Fruit fly (Drosophila melanogaster) whole organism, embryonic: ENCODE results near the gene CG11085.

Experiments used
- ATbp ChIP-seq: fragments of 200-800 bp; sonication (Bioruptor generic); optimal IDR thresholded peaks from 2 replicates; lab custom pipeline; 2017; ENCODE audit warnings: missing biosample characterization, mild to moderate bottlenecking, missing genetic modification characterization, missing genetic modification reagents
- Atf6 ChIP-seq: fragments of 200-800 bp; sonication (Bioruptor generic); IDR thresholded peaks from 2 replicates; pipeline ENCODE4 v1.3.6; 2022; ENCODE audit warnings: missing biosample characterization, missing genetic modification characterization
- CG11456 ChIP-seq: fragments of 200-800 bp; sonication (Bioruptor generic); IDR thresholded peaks from 3 replicates; pipeline ENCODE4 v1.3.6; 2022; ENCODE audit warnings: missing biosample characterization, missing genetic modification characterization
- CG11504 ChIP-seq: fragments of 200-800 bp; sonication (Bioruptor generic); optimal IDR thresholded peaks from 3 replicates; lab custom pipeline; 2019; ENCODE audit warnings: missing biosample characterization, mild to moderate bottlenecking, missing genetic modification characterization, moderate library complexity
- CG11560 ChIP-seq: fragments of 200-800 bp; sonication (Bioruptor generic); IDR thresholded peaks from 3 replicates; pipeline ENCODE4 v1.3.6; 2022; ENCODE audit warnings: missing biosample characterization, missing genetic modification characterization
- CG12769 ChIP-seq: fragments of 200-800 bp; sonication (Bioruptor generic); optimal IDR thresholded peaks from 2 replicates; lab custom pipeline; 2019; ENCODE audit warnings: missing biosample characterization, mild to moderate bottlenecking, missing genetic modification characterization, moderate library complexity
- CG13624 ChIP-seq: fragments of 200-800 bp; sonication (Bioruptor generic); optimal IDR thresholded peaks from 2 replicates; lab custom pipeline; 2016; ENCODE audit warnings: missing biosample characterization, missing genetic modification characterization
- CG15696 ChIP-seq: fragments of 200-800 bp; sonication (Bioruptor generic); optimal IDR thresholded peaks from 2 replicates; lab custom pipeline; 2019; ENCODE audit warnings: missing biosample characterization, mild to moderate bottlenecking, missing genetic modification characterization, moderate library complexity
- CG16779 ChIP-seq: fragments of 200-800 bp; sonication (Bioruptor generic); IDR thresholded peaks from 2 replicates; pipeline ENCODE4 v1.3.6; 2022; ENCODE audit warnings: missing biosample characterization, missing genetic modification characterization
- CG17361 ChIP-seq: fragments of 200-800 bp; sonication (Bioruptor generic); IDR thresholded peaks from 3 replicates; pipeline ENCODE4 v1.3.6; 2022; ENCODE audit warnings: missing biosample characterization, missing genetic modification characterization
- CG17568 ChIP-seq: fragments of 200-800 bp; sonication (Bioruptor generic); optimal IDR thresholded peaks from 2 replicates; lab custom pipeline; 2018; ENCODE audit warnings: missing biosample characterization, mild to moderate bottlenecking, missing genetic modification characterization, moderate library complexity
- CG17612 ChIP-seq: fragments of 200-800 bp; sonication (Bioruptor generic); IDR thresholded peaks from 2 replicates; pipeline ENCODE4 v1.3.6; 2022; ENCODE audit warnings: missing biosample characterization, missing genetic modification characterization
- CG17829 ChIP-seq: fragments of 200-800 bp; optimal IDR thresholded peaks from 2 replicates; lab custom pipeline; 2019; ENCODE audit warnings: missing biosample characterization, mild to moderate bottlenecking, missing genetic modification characterization, moderate library complexity
- CG32767 ChIP-seq: fragments of 200-800 bp; sonication (Bioruptor generic); IDR thresholded peaks from 2 replicates; pipeline ENCODE4 v1.3.6; 2022; ENCODE audit warnings: missing biosample characterization, missing genetic modification characterization
- CG34224 ChIP-seq: fragments of 200-800 bp; sonication (Bioruptor generic); IDR thresholded peaks from 3 replicates; pipeline ENCODE4 v1.3.6; 2022; ENCODE audit warnings: missing biosample characterization, missing genetic modification characterization; ENCODE audit not compliant: partially characterized antibody
- CG43689 ChIP-seq: fragments of 200-800 bp; sonication (Bioruptor generic); IDR thresholded peaks from 2 replicates; pipeline ENCODE4 v1.3.6; 2022; ENCODE audit warnings: missing biosample characterization, missing genetic modification characterization
- CG5953 ChIP-seq: fragments of 200-800 bp; sonication (Bioruptor generic); IDR thresholded peaks from 2 replicates; pipeline ENCODE4 v1.3.6; 2022; ENCODE audit warnings: missing biosample characterization, missing genetic modification characterization
- CG6272 ChIP-seq: fragments of 200-800 bp; sonication (Bioruptor generic); IDR thresholded peaks from 2 replicates; pipeline ENCODE4 v1.3.6; 2022; ENCODE audit warnings: missing biosample characterization, missing genetic modification characterization
- CG6683 ChIP-seq: fragments of 200-800 bp; sonication (Bioruptor generic); optimal IDR thresholded peaks from 2 replicates; lab custom pipeline; 2017; ENCODE audit warnings: missing biosample characterization, mild to moderate bottlenecking, missing genetic modification characterization, missing genetic modification reagents
- CG9609 ChIP-seq: fragments of 200-800 bp; sonication (Bioruptor generic); optimal IDR thresholded peaks from 3 replicates; lab custom pipeline; 2016; ENCODE audit warnings: missing biosample characterization, missing genetic modification characterization
- CG9932 ChIP-seq: fragments of 200-800 bp; sonication (Bioruptor generic); IDR thresholded peaks from 2 replicates; pipeline ENCODE4 v1.3.6; 2022; ENCODE audit warnings: missing biosample characterization, missing genetic modification characterization
- Camta ChIP-seq: fragments of 200-800 bp; sonication (Bioruptor generic); optimal IDR thresholded peaks from 2 replicates; lab custom pipeline; 2016; ENCODE audit warnings: missing biosample characterization, missing genetic modification characterization
- Fer3 ChIP-seq: fragments of 200-800 bp; sonication (Bioruptor generic); optimal IDR thresholded peaks from 2 replicates; lab custom pipeline; 2018; ENCODE audit warnings: missing biosample characterization, mild to moderate bottlenecking, missing genetic modification characterization, moderate library complexity
- HmgD ChIP-seq: fragments of 200-800 bp; sonication (Bioruptor generic); optimal IDR thresholded peaks from 3 replicates; lab custom pipeline; 2016; ENCODE audit warnings: missing biosample characterization, missing genetic modification characterization
- Hr39 ChIP-seq: fragments of >200 bp; optimal IDR thresholded peaks from 2 replicates; lab custom pipeline; 2017
- Hr51 ChIP-seq, 2 experiments: fragments of 200-800 bp; sonication (Bioruptor generic); optimal IDR thresholded peaks; 2 replicates in 1 of 2; 3 replicates in 1 of 2; lab custom pipeline; 2016 to 2018; ENCODE audit warnings: missing biosample characterization in 2 of 2, missing genetic modification characterization in 2 of 2, mild to moderate bottlenecking in 1 of 2, moderate library complexity in 1 of 2
- NK7.1 ChIP-seq: fragments of 200-800 bp; sonication (Bioruptor generic); optimal IDR thresholded peaks from 3 replicates; lab custom pipeline; 2016; ENCODE audit warnings: missing biosample characterization, missing genetic modification characterization
- Nf-YC ChIP-seq: fragments of 200-800 bp; optimal IDR thresholded peaks from 3 replicates; lab custom pipeline; 2019; ENCODE audit warnings: missing biosample characterization, mild to moderate bottlenecking, missing genetic modification characterization, moderate library complexity
- Six4 ChIP-seq: fragments of 200-800 bp; sonication (Bioruptor generic); optimal IDR thresholded peaks from 2 replicates; lab custom pipeline; 2016; ENCODE audit warnings: missing biosample characterization, missing genetic modification characterization
- cato ChIP-seq: fragments of 200-800 bp; sonication (Bioruptor generic); optimal IDR thresholded peaks from 2 replicates; lab custom pipeline; 2016; ENCODE audit warnings: missing biosample characterization, missing genetic modification characterization, borderline replicate concordance
- chinmo ChIP-seq: fragments of 200-800 bp; sonication (Bioruptor generic); IDR thresholded peaks from 4 replicates; pipeline ENCODE4 v1.3.6; 2022; ENCODE audit warnings: missing biosample characterization, missing genetic modification characterization; ENCODE audit not compliant: partially characterized antibody
- crc ChIP-seq: fragments of 200-800 bp; sonication (Bioruptor generic); optimal IDR thresholded peaks from 2 replicates; lab custom pipeline; 2016; ENCODE audit warnings: missing biosample characterization, missing genetic modification characterization
- dati ChIP-seq: fragments of 200-800 bp; sonication (Bioruptor generic); IDR thresholded peaks from 2 replicates; pipeline ENCODE4 v1.3.6; 2022; ENCODE audit warnings: missing biosample characterization, missing genetic modification characterization
- dmrt99B ChIP-seq: fragments of 200-800 bp; sonication (Bioruptor generic); optimal IDR thresholded peaks from 2 replicates; lab custom pipeline; 2018; ENCODE audit warnings: missing biosample characterization, mild to moderate bottlenecking, missing genetic modification characterization, moderate library complexity
- ewg ChIP-seq: fragments of 200-800 bp; sonication (Bioruptor generic); optimal IDR thresholded peaks from 3 replicates; lab custom pipeline; 2017; ENCODE audit warnings: mild to moderate bottlenecking, missing biosample characterization, missing genetic modification reagents, missing genetic modification characterization
- gfzf ChIP-seq: fragments of 200-800 bp; sonication (Bioruptor generic); optimal IDR thresholded peaks from 2 replicates; lab custom pipeline; 2016; ENCODE audit warnings: missing biosample characterization, mild to moderate bottlenecking, missing genetic modification characterization, moderate library complexity
- grn ChIP-seq: fragments of 200-800 bp; sonication (Bioruptor generic); optimal IDR thresholded peaks from 3 replicates; lab custom pipeline; 2017; ENCODE audit warnings: missing biosample characterization, missing genetic modification characterization
- gt ChIP-seq: fragments of 200-800 bp; sonication (Bioruptor generic); IDR thresholded peaks from 2 replicates; pipeline ENCODE4 v1.3.6; 2022; ENCODE audit warnings: missing biosample characterization, missing genetic modification characterization
- hbn ChIP-seq: fragments of 200-800 bp; sonication (Bioruptor generic); IDR thresholded peaks from 2 replicates; pipeline ENCODE4 v1.3.6; 2022; ENCODE audit warnings: missing biosample characterization, missing genetic modification characterization; ENCODE audit not compliant: partially characterized antibody
- nom ChIP-seq: fragments of 200-800 bp; sonication (Bioruptor generic); optimal IDR thresholded peaks from 2 replicates; lab custom pipeline; 2017; ENCODE audit warnings: missing biosample characterization, missing genetic modification characterization, mild to moderate bottlenecking, moderate library complexity, missing genetic modification reagents
- prd ChIP-seq, 3 experiments: fragments of >200 bp in 2 of 3; fragments of 200-800 bp in 1 of 3; sonication (Bioruptor generic) in 1 of 3; optimal IDR thresholded peaks in 2 of 3; IDR thresholded peaks in 1 of 3; 2 replicates in 2 of 3; 3 replicates in 1 of 3; pipeline versions ENCODE4 v1.3.6 to Lab custom; 2017 to 2022; ENCODE audit warnings: missing biosample characterization in 1 of 3, missing genetic modification characterization in 1 of 3
- psq ChIP-seq: fragments of 200-800 bp; sonication (Bioruptor generic); optimal IDR thresholded peaks from 2 replicates; lab custom pipeline; 2017; ENCODE audit warnings: missing biosample characterization, missing genetic modification characterization
- rib ChIP-seq: fragments of 200-800 bp; sonication (Bioruptor generic); IDR thresholded peaks from 2 replicates; pipeline ENCODE4 v1.3.6; 2022; ENCODE audit warnings: missing biosample characterization, missing genetic modification characterization
- run ChIP-seq: fragments of 200-800 bp; sonication (Bioruptor generic); optimal IDR thresholded peaks from 3 replicates; lab custom pipeline; 2018; ENCODE audit warnings: missing biosample characterization, mild to moderate bottlenecking, missing genetic modification characterization
- seq ChIP-seq: fragments of 200-800 bp; sonication (Bioruptor generic); IDR thresholded peaks from 2 replicates; pipeline ENCODE4 v1.3.6; 2022; ENCODE audit warnings: missing biosample characterization, missing genetic modification characterization
- sima ChIP-seq: fragments of 200-800 bp; sonication (Bioruptor generic); optimal IDR thresholded peaks from 2 replicates; lab custom pipeline; 2016; ENCODE audit warnings: missing biosample characterization, missing genetic modification characterization
- sob ChIP-seq: fragments of 200-800 bp; sonication (Bioruptor generic); IDR thresholded peaks from 2 replicates; pipeline ENCODE4 v1.3.6; 2022; ENCODE audit warnings: missing biosample characterization, missing genetic modification characterization
- sr ChIP-seq: fragments of 200-800 bp; sonication (Bioruptor generic); IDR thresholded peaks from 3 replicates; pipeline ENCODE4 v1.3.6; 2022; ENCODE audit warnings: missing biosample characterization, missing genetic modification characterization
- vfl ChIP-seq: fragments of 200-800 bp; sonication (Bioruptor generic); optimal IDR thresholded peaks from 2 replicates; lab custom pipeline; 2016; ENCODE audit warnings: missing biosample characterization, missing genetic modification characterization

Gene CG11085

DNA sequence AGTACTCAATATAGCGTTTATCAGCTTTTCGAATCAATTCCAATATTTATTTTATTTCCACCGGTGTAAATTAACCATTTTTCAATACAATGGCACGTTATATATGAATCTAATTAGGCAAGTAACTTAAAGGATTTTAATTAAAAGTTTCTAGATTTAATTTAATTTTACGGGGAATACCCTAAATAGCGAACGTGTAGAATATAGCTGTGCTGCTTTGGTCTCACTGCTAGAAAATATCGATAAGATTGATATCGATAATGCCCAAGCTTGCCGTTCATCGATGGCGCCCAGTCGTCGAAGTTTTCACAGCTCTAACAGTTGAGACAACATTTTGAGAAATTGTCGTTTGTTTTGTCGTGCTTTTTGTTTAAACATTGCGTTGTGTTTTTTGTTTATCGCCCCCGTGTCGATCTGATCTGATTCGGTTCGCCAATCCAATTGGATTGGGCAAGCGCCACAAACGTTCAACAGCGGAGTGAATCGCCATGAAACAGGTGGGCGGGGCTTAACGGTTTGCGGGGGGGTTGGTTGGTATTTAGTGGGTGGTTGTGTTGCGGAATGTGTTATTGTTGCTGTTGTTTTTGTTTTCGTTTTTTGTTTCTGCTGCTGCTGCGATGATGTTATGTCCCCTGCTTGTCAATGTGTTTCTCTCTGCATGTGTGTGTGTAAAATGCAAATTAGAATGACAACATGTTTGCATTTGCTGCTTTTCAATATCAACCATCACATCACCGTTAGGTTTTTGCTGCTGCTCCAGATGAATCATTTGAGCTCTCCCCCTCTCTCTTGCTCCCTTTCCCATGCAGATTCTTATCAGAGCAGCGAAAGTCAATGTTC is 15.4 kb downstream of the CG11085 start, which contains the start of gene Tomosyn (continued):
- TF ChIP-seq hbn (GFP tag; lab: Robert Waterston, UW) (peak; percentile 72), chinmo (GFP tag; lab: Robert Waterston, UW) (peak; percentile 67; the same call in 2 of the 4 replicates), prd (optimal IDR thresholded peaks at IDR 0.05; lab: Kevin White, UChicago) (no peak), prd (GFP tag; IDR thresholded peaks at IDR 0.05; lab: Robert Waterston, UW) (peak; percentile 41; the same call in 1 of the 3 replicates), CG11504 (tag; lab: Kevin White, UChicago) (peak; percentile 65), CG11560 (tag; lab: Robert Waterston, UW) (no peak), Hr39 (lab: Kevin White, UChicago) (no peak), NK7.1 (GFP tag; lab: Kevin White, UChicago) (no peak), sr (GFP tag; lab: Robert Waterston, UW) (peak; percentile 88), CG11456 (GFP tag; lab: Robert Waterston, UW) (0 out of 3 replicates have a peak, but pooled peaks have one; percentile 19), CG6683 (GFP tag; lab: Kevin White, UChicago) (no peak), CG17612 (GFP tag; lab: Robert Waterston, UW) (no peak), CG17568 (GFP tag; lab: Kevin White, UChicago) (no peak), CG6272 (0 out of 2 replicates have a peak, but pooled peaks have one; percentile 15), run (tag; lab: Kevin White, UChicago) (no peak), ATbp (GFP tag; lab: Kevin White, UChicago) (no peak), Hr51 (GFP tag; optimal IDR thresholded peaks at IDR 0.05; lab: Kevin White, UChicago) (peak in 1 of 2 experiments; percentile 39), sima (GFP tag; lab: Kevin White, UChicago) (no peak), crc (GFP tag; lab: Kevin White, UChicago) (no peak), CG9609 (GFP tag; lab: Kevin White, UChicago) (no peak), CG34224 (peak; percentile 78), Atf6 (GFP tag; lab: Robert Waterston, UW) (0 out of 2 replicates have a peak, but pooled peaks have one; percentile 23), gfzf (GFP tag; lab: Kevin White, UChicago) (peak; percentile 59), CG9932 (GFP tag; lab: Robert Waterston, UW) (peak; percentile 40), Six4 (GFP tag; lab: Kevin White, UChicago) (no peak), grn (GFP tag; lab: Kevin White, UChicago) (peak; percentile 12), Camta (GFP tag; lab: Kevin White, UChicago) (no peak), CG16779 (GFP tag; lab: Robert Waterston, UW) (no peak), seq (no peak), CG32767 (GFP tag; lab: Robert Waterston, UW) (no peak), CG43689 (GFP tag; lab: Robert Waterston, UW) (no peak), CG12769 (peak; percentile 14), vfl (no peak), ewg (GFP tag; lab: Kevin White, UChicago) (no peak), Fer3 (tag; lab: Kevin White, UChicago) (peak; percentile 7), sob (peak; percentile 25; the same call in 1 of the 2 replicates), dati (GFP tag; lab: Robert Waterston, UW) (no peak), rib (no peak), psq (no peak), gt (GFP tag; lab: Robert Waterston, UW) (no peak), CG5953 (GFP tag; lab: Robert Waterston, UW) (no peak), Nf-YC (tag; lab: Kevin White, UChicago) (peak; percentile 53), nom (GFP tag; lab: Kevin White, UChicago) (no peak), CG13624 (GFP tag; lab: Kevin White, UChicago) (peak; percentile 51), CG17361 (GFP tag; lab: Robert Waterston, UW) (peak; percentile 58; the same call in 2 of the 3 replicates), CG17829 (peak; percentile 62), dmrt99B (peak; percentile 19), cato (GFP tag; lab: Kevin White, UChicago) (no peak), HmgD (GFP tag; lab: Kevin White, UChicago) (no peak), CG15696 (peak; percentile 31)
